Fruit fly (Drosophila melanogaster) S2 (cell line): ENCODE measurements around the gene PsGEF.

ENCODE experiments used
- CG8478 ChIP-seq: fragments of >200 bp; optimal IDR thresholded peaks from 2 replicates; lab custom pipeline; 2018
- CTCF ChIP-seq, 2 experiments: fragments of >200 bp; optimal IDR thresholded peaks; 2 replicates each; lab custom pipeline; 2018

dm6 chrX:2317347-2317832, 70.1 kb downstream of the PsGEF start:
- TF ChIP-seq CTCF (optimal IDR thresholded peaks at IDR 0.05; lab: Kevin White, UChicago) (no peak), CG8478 (lab: Kevin White, UChicago) (no peak)
